Worm (Caenorhabditis elegans) whole organism, midembryonic: ENCODE data around the gene slc-17.9.

Source experiments
- T22C8.4 ChIP-seq: fragments of 200-800 bp; sonication (Bioruptor generic); IDR thresholded peaks from 2 replicates; pipeline ENCODE4 v1.3.6; 2022; ENCODE audit warnings: missing genetic modification characterization, missing compliant biosample characterization
- cog-1 ChIP-seq: sonication (generic microtip); optimal IDR thresholded peaks from 2 replicates; lab custom pipeline; 2016; ENCODE audit warnings: missing genetic modification characterization, missing compliant biosample characterization
- flt-1 ChIP-seq: fragments of 200-800 bp; sonication (Bioruptor generic); IDR thresholded peaks from 2 replicates; pipeline ENCODE4 v1.3.6; 2022; ENCODE audit warnings: missing genetic modification characterization, missing compliant biosample characterization
- klf-2 ChIP-seq: fragments of 200-800 bp; sonication (Bioruptor generic); conservative IDR thresholded peaks from 2 replicates; pipeline ENCODE4 v1.3.6; 2022; ENCODE audit warnings: missing genetic modification reagents, missing genetic modification characterization, missing compliant biosample characterization
- med-1 ChIP-seq: sonication (generic microtip); optimal IDR thresholded peaks from 2 replicates; lab custom pipeline; 2017; ENCODE audit warnings: missing genetic modification characterization, mild to moderate bottlenecking, missing compliant biosample characterization, antibody characterized with exemption, missing genetic modification reagents; ENCODE audit not compliant: insufficient read depth
- ref-1 ChIP-seq: fragments of 200-800 bp; sonication (Bioruptor generic); conservative IDR thresholded peaks from 2 replicates; pipeline ENCODE4 v1.3.6; 2022; ENCODE audit warnings: missing genetic modification reagents, missing genetic modification characterization, missing compliant biosample characterization
- tab-1 ChIP-seq: fragments of 200-800 bp; sonication (Bioruptor generic); IDR thresholded peaks from 2 replicates; pipeline ENCODE4 v1.3.6; 2022; ENCODE audit warnings: missing genetic modification characterization, missing compliant biosample characterization
- ztf-23 ChIP-seq: fragments of 200-800 bp; sonication (Bioruptor generic); IDR thresholded peaks from 2 replicates; pipeline ENCODE4 v1.3.6; 2022; ENCODE audit warnings: missing genetic modification reagents, missing genetic modification characterization, missing compliant biosample characterization
- ztf-29 ChIP-seq: fragments of 200-800 bp; sonication (Bioruptor generic); IDR thresholded peaks from 2 replicates; pipeline ENCODE4 v1.3.6; 2022; ENCODE audit warnings: missing genetic modification reagents, missing genetic modification characterization, missing compliant biosample characterization

ce11 chrX:9743513-9743914 is 21.2 kb downstream of the slc-17.9 start:
- TF ChIP-seq ztf-29 (GFP tag; lab: Robert Waterston, UW): peak; percentile 98
- TF ChIP-seq med-1 (GFP tag; lab: Kevin White, UChicago): peak; percentile 78
- peak; percentile 98 for TF ChIP-seq cog-1
- TF ChIP-seq tab-1: peak; percentile 99
- TF ChIP-seq flt-1 (GFP tag; lab: Robert Waterston, UW): peak; percentile 99
- TF ChIP-seq klf-2 (GFP tag; lab: Robert Waterston, UW): peak; percentile 99
- TF ChIP-seq T22C8.4 (GFP tag; lab: Robert Waterston, UW): peak; percentile 98
- TF ChIP-seq ref-1 (GFP tag; lab: Robert Waterston, UW): peak; percentile 97
- TF ChIP-seq ztf-23 (GFP tag; lab: Robert Waterston, UW): peak; percentile 98
